Fruit fly (Drosophila melanogaster): ENCODE data around the gene COX6AL2.

Gene COX6AL2

DNA sequence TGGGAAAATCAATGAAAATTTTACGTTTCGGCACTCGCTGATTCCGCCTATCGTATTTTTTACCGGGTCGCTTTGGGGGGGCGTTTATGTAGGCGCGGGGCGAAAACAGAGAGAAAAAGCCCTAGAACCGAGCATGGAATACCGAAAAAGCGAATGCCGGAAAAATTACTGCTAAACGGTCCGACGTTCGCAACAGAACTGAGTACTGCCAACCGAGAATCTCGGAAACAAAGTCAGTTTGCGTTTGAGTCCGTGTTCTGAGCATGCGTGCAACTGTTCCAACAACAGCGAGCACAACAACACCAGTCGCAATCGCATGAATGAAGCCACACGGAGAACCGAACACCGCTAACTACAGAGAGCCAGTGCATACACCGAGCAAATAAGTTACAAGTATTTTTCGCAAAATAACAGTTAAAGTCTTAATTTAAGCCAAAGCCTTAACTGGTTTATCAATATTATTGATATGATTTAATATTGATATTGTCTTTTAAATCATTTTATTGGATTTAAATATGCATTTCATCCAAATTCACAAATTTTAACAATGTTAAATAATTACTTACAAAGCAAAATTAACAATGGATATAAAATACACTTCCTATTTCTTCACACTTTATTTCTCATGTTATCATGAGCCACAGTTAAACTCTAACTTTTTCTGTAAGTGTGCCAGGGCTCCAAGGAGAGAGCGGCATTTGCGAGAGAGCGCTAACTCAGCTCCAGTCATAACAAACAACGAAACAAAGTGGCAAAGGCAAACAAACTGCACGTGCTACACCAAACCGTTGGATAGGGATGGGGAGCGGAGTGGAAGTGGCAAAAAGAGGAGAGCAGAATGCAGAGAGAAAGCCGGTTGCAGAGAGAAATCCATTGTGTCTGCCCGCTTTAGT, 23.4 kb downstream of the COX6AL2 start, which contains the start of gene CG3961 (continued):
- TF ChIP-seq dati (GFP tag; IDR thresholded peaks at IDR 0.05) = peak; percentile 49
- peak; percentile 94 for TF ChIP-seq CG15696 (tag; optimal IDR thresholded peaks at IDR 0.05)
- TF ChIP-seq MESR4 (GFP tag; optimal IDR thresholded peaks at IDR 0.05) = peak; percentile 31
- TF ChIP-seq CG17829 (tag; optimal IDR thresholded peaks at IDR 0.05) = peak; percentile 99
- no peak for TF ChIP-seq cad (GFP tag; optimal IDR thresholded peaks at IDR 0.05)
- peak; percentile 75 for TF ChIP-seq shn (GFP tag; optimal IDR thresholded peaks at IDR 0.05)
- peak; percentile 49 for TF ChIP-seq btn (GFP tag; optimal IDR thresholded peaks at IDR 0.05)
- TF ChIP-seq CG32532 (GFP tag; IDR thresholded peaks at IDR 0.05) = peak; percentile 79
- TF ChIP-seq pfk (GFP tag; optimal IDR thresholded peaks at IDR 0.05) = no peak
- TF ChIP-seq bcd (GFP tag; optimal IDR thresholded peaks at IDR 0.05) = peak; percentile 97
- peak; percentile 82 for TF ChIP-seq CG7786 (GFP tag; optimal IDR thresholded peaks at IDR 0.05)
- peak; percentile 98 for TF ChIP-seq odd (GFP tag; optimal IDR thresholded peaks at IDR 0.05)
- TF ChIP-seq CG15269 (tag; optimal IDR thresholded peaks at IDR 0.05) = peak; percentile 97
- peak; percentile 98 for TF ChIP-seq CG14710 (tag; optimal IDR thresholded peaks at IDR 0.05)
- peak; percentile 95 for TF ChIP-seq wor (GFP tag; IDR thresholded peaks at IDR 0.05)
- TF ChIP-seq jumu (GFP tag; optimal IDR thresholded peaks at IDR 0.05) = peak; percentile 75
- peak; percentile 46 for TF ChIP-seq CG31365 (tag; optimal IDR thresholded peaks at IDR 0.05)
- no peak; the same call in 1 of the 2 replicates for TF ChIP-seq CG13287 (GFP tag; IDR thresholded peaks at IDR 0.05; ENCODE audit: partially characterized antibody)
- peak; percentile 62 for TF ChIP-seq crc (GFP tag; optimal IDR thresholded peaks at IDR 0.05)
- peak; percentile 88 for TF ChIP-seq TFAM (GFP tag; optimal IDR thresholded peaks at IDR 0.05)
- TF ChIP-seq Hr51 (GFP tag; optimal IDR thresholded peaks at IDR 0.05) = peak; percentile 91 to 99
- peak; percentile 80 for TF ChIP-seq B-H2 (GFP tag; optimal IDR thresholded peaks at IDR 0.05)
- TF ChIP-seq CG2678 (tag; optimal IDR thresholded peaks at IDR 0.05) = peak; percentile 99
- TF ChIP-seq H15 (GFP tag; IDR thresholded peaks at IDR 0.05) = peak; percentile 80
- peak; percentile 97 for TF ChIP-seq salm (tag; optimal IDR thresholded peaks at IDR 0.05)
- peak; percentile 91 for TF ChIP-seq CG9215 (GFP tag; IDR thresholded peaks at IDR 0.05)
- peak; percentile 99 for TF ChIP-seq CG30403 (GFP tag; optimal IDR thresholded peaks at IDR 0.05)
- TF ChIP-seq CG1529 (GFP tag; optimal IDR thresholded peaks at IDR 0.05) = peak; percentile 99
- TF ChIP-seq CG17612 (GFP tag; IDR thresholded peaks at IDR 0.05) = no peak
- TF ChIP-seq zfh2 (GFP tag; optimal IDR thresholded peaks at IDR 0.05) = peak; percentile 52
- TF ChIP-seq Spps (tag; optimal IDR thresholded peaks at IDR 0.05) = peak; percentile 98
- TF ChIP-seq CG17361 (GFP tag; IDR thresholded peaks at IDR 0.05) = peak; percentile 100
- TF ChIP-seq psq (GFP tag; optimal IDR thresholded peaks at IDR 0.05) = peak; percentile 89
- TF ChIP-seq CG8765 (GFP tag; IDR thresholded peaks at IDR 0.05) = peak; percentile 45; the same call in 1 of the 2 replicates
- TF ChIP-seq Dref (GFP tag; IDR thresholded peaks at IDR 0.05) = no peak
- TF ChIP-seq ato (GFP tag; IDR thresholded peaks at IDR 0.05; ENCODE audit: partially characterized antibody) = no peak; the same call in 1 of the 2 replicates
- TF ChIP-seq CG32772 (GFP tag; IDR thresholded peaks at IDR 0.05) = peak; percentile 93
- no peak for TF ChIP-seq h (optimal IDR thresholded peaks at IDR 0.05)
- peak; percentile 95 for TF ChIP-seq CG12299 (tag; optimal IDR thresholded peaks at IDR 0.05)
- peak; percentile 96 for TF ChIP-seq trem (tag; optimal IDR thresholded peaks at IDR 0.05)
- peak; percentile 44; the same call in 1 of the 2 replicates for TF ChIP-seq MBD-R2 (GFP tag; IDR thresholded peaks at IDR 0.05)
- peak; percentile 97 for TF ChIP-seq D19A (tag; optimal IDR thresholded peaks at IDR 0.05)
- no peak for TF ChIP-seq dan (GFP tag; IDR thresholded peaks at IDR 0.05)
- TF ChIP-seq Fer3 (tag; optimal IDR thresholded peaks at IDR 0.05) = peak; percentile 94
- peak; percentile 55 for TF ChIP-seq pb (GFP tag; optimal IDR thresholded peaks at IDR 0.05)
- peak; percentile 88 for TF ChIP-seq ci (GFP tag; IDR thresholded peaks at IDR 0.05)
- TF ChIP-seq Ada2b (GFP tag; IDR thresholded peaks at IDR 0.05) = peak; percentile 80
- peak; percentile 91 for TF ChIP-seq CG8281 (tag; optimal IDR thresholded peaks at IDR 0.05)
- TF ChIP-seq CG2199 (GFP tag; IDR thresholded peaks at IDR 0.05) = 0 out of 3 replicates have a peak, but pooled peaks have one; percentile 8

All from whole organism, embryonic.